Fruit fly (Drosophila melanogaster) whole organism, embryonic: ENCODE data around the gene RpL8.

Experiments
- Antp ChIP-seq: fragments of 200-800 bp; sonication (Bioruptor generic); optimal IDR thresholded peaks from 3 replicates; lab custom pipeline; 2016; ENCODE audit warnings: missing biosample characterization, missing genetic modification characterization
- Atf3 ChIP-seq: fragments of 200-800 bp; sonication (Bioruptor generic); optimal IDR thresholded peaks from 3 replicates; lab custom pipeline; 2016; ENCODE audit warnings: missing biosample characterization, missing genetic modification characterization
- B-H2 ChIP-seq: fragments of 200-800 bp; sonication (Bioruptor generic); optimal IDR thresholded peaks from 2 replicates; lab custom pipeline; 2018; ENCODE audit warnings: missing biosample characterization, mild to moderate bottlenecking, missing genetic modification characterization
- CG10959 ChIP-seq: fragments of 200-800 bp; sonication (Bioruptor generic); IDR thresholded peaks from 2 replicates; pipeline ENCODE4 v1.3.6; 2022; ENCODE audit warnings: missing biosample characterization, missing genetic modification characterization
- CG11247 ChIP-seq: fragments of 200-800 bp; sonication (Bioruptor generic); IDR thresholded peaks from 2 replicates; pipeline ENCODE4 v1.3.6; 2022; ENCODE audit warnings: missing biosample characterization, missing genetic modification characterization
- CG11695 ChIP-seq: fragments of 200-800 bp; sonication (Bioruptor generic); IDR thresholded peaks from 3 replicates; pipeline ENCODE4 v1.3.6; 2022; ENCODE audit warnings: missing biosample characterization, missing genetic modification characterization
- CG13296 ChIP-seq: fragments of 200-800 bp; sonication (Bioruptor generic); optimal IDR thresholded peaks from 3 replicates; lab custom pipeline; 2018; ENCODE audit warnings: missing biosample characterization, mild to moderate bottlenecking, missing genetic modification characterization
- CG13775 ChIP-seq: fragments of 200-800 bp; sonication (Bioruptor generic); optimal IDR thresholded peaks from 3 replicates; lab custom pipeline; 2017; ENCODE audit warnings: missing biosample characterization, mild to moderate bottlenecking, missing genetic modification characterization
- CG14050 ChIP-seq: fragments of 200-800 bp; sonication (Bioruptor generic); IDR thresholded peaks from 3 replicates; pipeline ENCODE4 v1.3.6; 2022; ENCODE audit warnings: missing biosample characterization, missing genetic modification characterization
- CG14860 ChIP-seq: fragments of 200-800 bp; sonication (Bioruptor generic); IDR thresholded peaks from 3 replicates; pipeline ENCODE4 v1.3.6; 2022; ENCODE audit warnings: missing biosample characterization, missing genetic modification characterization; ENCODE audit not compliant: partially characterized antibody
- CG17829 ChIP-seq: fragments of 200-800 bp; optimal IDR thresholded peaks from 2 replicates; lab custom pipeline; 2019; ENCODE audit warnings: missing biosample characterization, mild to moderate bottlenecking, missing genetic modification characterization, moderate library complexity
- CG18476 ChIP-seq: fragments of 200-800 bp; sonication (Bioruptor generic); optimal IDR thresholded peaks from 2 replicates; lab custom pipeline; 2016; ENCODE audit warnings: missing biosample characterization, mild to moderate bottlenecking, missing genetic modification characterization
- CG4617 ChIP-seq: fragments of 200-800 bp; sonication (Bioruptor generic); optimal IDR thresholded peaks from 3 replicates; lab custom pipeline; 2016; ENCODE audit warnings: missing biosample characterization, missing genetic modification characterization, borderline replicate concordance
- CG7372 ChIP-seq: fragments of 200-800 bp; sonication (Bioruptor generic); IDR thresholded peaks from 2 replicates; pipeline ENCODE4 v1.3.6; 2022; ENCODE audit warnings: missing biosample characterization, missing genetic modification characterization
- CG8359 ChIP-seq: fragments of 200-800 bp; sonication (Bioruptor generic); optimal IDR thresholded peaks from 2 replicates; lab custom pipeline; 2017; ENCODE audit warnings: missing biosample characterization, mild to moderate bottlenecking, missing genetic modification characterization, borderline replicate concordance
- Drgx ChIP-seq: fragments of 200-800 bp; sonication (Bioruptor generic); IDR thresholded peaks from 2 replicates; pipeline ENCODE4 v1.3.6; 2022; ENCODE audit warnings: missing biosample characterization, missing genetic modification characterization
- E2f2 ChIP-seq: fragments of 200-800 bp; sonication (Bioruptor generic); IDR thresholded peaks from 2 replicates; pipeline ENCODE4 v1.3.6; 2022; ENCODE audit warnings: missing biosample characterization, missing genetic modification characterization
- Ets65A ChIP-seq: fragments of 200-800 bp; sonication (Bioruptor generic); peaks from one replicate; lab custom pipeline; 2016; ENCODE audit warnings: missing biosample characterization, missing genetic modification characterization
- Fer3 ChIP-seq: fragments of 200-800 bp; sonication (Bioruptor generic); optimal IDR thresholded peaks from 2 replicates; lab custom pipeline; 2018; ENCODE audit warnings: missing biosample characterization, mild to moderate bottlenecking, missing genetic modification characterization, moderate library complexity
- Gsc ChIP-seq: fragments of 200-800 bp; sonication (Bioruptor generic); IDR thresholded peaks from 2 replicates; pipeline ENCODE4 v1.3.6; 2022; ENCODE audit warnings: missing biosample characterization, missing genetic modification characterization
- H15 ChIP-seq: fragments of 200-800 bp; sonication (Bioruptor generic); IDR thresholded peaks from 3 replicates; pipeline ENCODE4 v1.3.6; 2022; ENCODE audit warnings: missing biosample characterization, missing genetic modification characterization
- Mes4 ChIP-seq: fragments of 200-800 bp; sonication (Bioruptor generic); optimal IDR thresholded peaks from 2 replicates; lab custom pipeline; 2016; ENCODE audit warnings: missing biosample characterization, missing genetic modification characterization
- NFAT ChIP-seq: fragments of 200-800 bp; sonication (Bioruptor generic); IDR thresholded peaks from 2 replicates; pipeline ENCODE4 v1.3.6; 2022; ENCODE audit warnings: missing biosample characterization, missing genetic modification characterization
- Opbp ChIP-seq: fragments of 200-800 bp; sonication (Bioruptor generic); IDR thresholded peaks from 3 replicates; pipeline ENCODE4 v1.3.6; 2022; ENCODE audit warnings: missing biosample characterization, missing genetic modification characterization; ENCODE audit not compliant: partially characterized antibody
- Pdp1 ChIP-seq, 2 experiments: fragments of 200-800 bp; sonication (Bioruptor generic); optimal IDR thresholded peaks; 3 replicates each; lab custom pipeline; 2016; ENCODE audit warnings: missing biosample characterization in 2 of 2, missing genetic modification characterization in 2 of 2, mild to moderate bottlenecking in 1 of 2, moderate library complexity in 1 of 2
- Rx ChIP-seq: fragments of 200-800 bp; sonication (Bioruptor generic); IDR thresholded peaks from 2 replicates; pipeline ENCODE4 v1.3.6; 2022; ENCODE audit warnings: missing biosample characterization, missing genetic modification characterization
- Sox102F ChIP-seq: fragments of 200-800 bp; sonication (Bioruptor generic); optimal IDR thresholded peaks from 2 replicates; lab custom pipeline; 2018; ENCODE audit warnings: missing biosample characterization, mild to moderate bottlenecking, missing genetic modification characterization, moderate library complexity
- YL-1 ChIP-seq: fragments of 200-800 bp; sonication (Bioruptor generic); optimal IDR thresholded peaks from 3 replicates; lab custom pipeline; 2017; ENCODE audit warnings: missing biosample characterization, mild to moderate bottlenecking, missing genetic modification characterization
- bigmax ChIP-seq: fragments of 200-800 bp; sonication (Bioruptor generic); optimal IDR thresholded peaks from 2 replicates; lab custom pipeline; 2018; ENCODE audit warnings: missing biosample characterization, mild to moderate bottlenecking, missing genetic modification characterization
- cg ChIP-seq: fragments of 200-800 bp; sonication (Bioruptor generic); optimal IDR thresholded peaks from 3 replicates; lab custom pipeline; 2019; ENCODE audit warnings: missing biosample characterization, mild to moderate bottlenecking, missing genetic modification characterization, moderate library complexity
- croc ChIP-seq: fragments of 200-800 bp; sonication (Bioruptor generic); conservative IDR thresholded peaks from 3 replicates; pipeline ENCODE4 v1.3.6; 2022; ENCODE audit warnings: missing biosample characterization, missing genetic modification characterization
- eve ChIP-seq, 2 experiments: fragments of >200 bp; optimal IDR thresholded peaks; 2 replicates each; lab custom pipeline; 2017; ENCODE audit warnings: missing biosample characterization in 2 of 2, missing genetic modification characterization in 2 of 2
- eyg ChIP-seq: fragments of 200-800 bp; sonication (Bioruptor generic); optimal IDR thresholded peaks from 3 replicates; lab custom pipeline; 2016; ENCODE audit warnings: missing biosample characterization, missing genetic modification characterization
- gcm ChIP-seq: fragments of 200-800 bp; sonication (Bioruptor generic); optimal IDR thresholded peaks from 2 replicates; lab custom pipeline; 2019; ENCODE audit warnings: missing biosample characterization, mild to moderate bottlenecking, missing genetic modification characterization, moderate library complexity
- her ChIP-seq: fragments of 200-800 bp; sonication (Bioruptor generic); optimal IDR thresholded peaks from 2 replicates; lab custom pipeline; 2016; ENCODE audit warnings: missing biosample characterization, missing genetic modification characterization
- mam ChIP-seq: fragments of 200-800 bp; sonication (Bioruptor generic); optimal IDR thresholded peaks from 3 replicates; lab custom pipeline; 2016; ENCODE audit warnings: missing biosample characterization, missing genetic modification characterization
- mld ChIP-seq: fragments of 200-800 bp; sonication (Bioruptor generic); IDR thresholded peaks from 3 replicates; pipeline ENCODE4 v1.3.6; 2022; ENCODE audit warnings: missing biosample characterization, missing genetic modification characterization; ENCODE audit not compliant: partially characterized antibody
- nmo ChIP-seq: fragments of 200-800 bp; sonication (Bioruptor generic); optimal IDR thresholded peaks from 2 replicates; lab custom pipeline; 2018; ENCODE audit warnings: missing biosample characterization, mild to moderate bottlenecking, missing genetic modification characterization, moderate library complexity
- org-1 ChIP-seq: fragments of 200-800 bp; sonication (Bioruptor generic); optimal IDR thresholded peaks from 2 replicates; lab custom pipeline; 2017; ENCODE audit warnings: missing biosample characterization, missing genetic modification characterization
- otp ChIP-seq: fragments of 200-800 bp; sonication (Bioruptor generic); IDR thresholded peaks from 3 replicates; pipeline ENCODE4, ENCODE4 v1.3.6; 2022; ENCODE audit warnings: missing biosample characterization, missing genetic modification characterization
- p53 ChIP-seq: fragments of 200-800 bp; sonication (Bioruptor generic); optimal IDR thresholded peaks from 2 replicates; lab custom pipeline; 2016; ENCODE audit warnings: missing biosample characterization, missing genetic modification characterization
- pum ChIP-seq: fragments of 200-800 bp; sonication (Bioruptor generic); optimal IDR thresholded peaks from 2 replicates; lab custom pipeline; 2016; ENCODE audit warnings: missing biosample characterization, missing genetic modification characterization
- sd ChIP-seq: fragments of 200-800 bp; sonication (Bioruptor generic); optimal IDR thresholded peaks from 3 replicates; lab custom pipeline; 2018; ENCODE audit warnings: missing biosample characterization, mild to moderate bottlenecking, missing genetic modification characterization, moderate library complexity
- sens-2 ChIP-seq: fragments of 200-800 bp; sonication (Bioruptor generic); IDR thresholded peaks from 2 replicates; pipeline ENCODE4 v1.3.6; 2022; ENCODE audit warnings: missing biosample characterization, missing genetic modification characterization
- sug ChIP-seq: fragments of 200-800 bp; optimal IDR thresholded peaks from 2 replicates; lab custom pipeline; 2019; ENCODE audit warnings: missing biosample characterization, mild to moderate bottlenecking, missing genetic modification characterization, moderate library complexity
- ttk ChIP-seq: fragments of 200-800 bp; sonication (Bioruptor generic); IDR thresholded peaks from 2 replicates; pipeline ENCODE4 v2.1.2; 2022; ENCODE audit warnings: missing biosample characterization, missing genetic modification characterization
- zen ChIP-seq: fragments of 200-800 bp; sonication (Bioruptor generic); optimal IDR thresholded peaks from 3 replicates; lab custom pipeline; 2018; ENCODE audit warnings: missing biosample characterization, mild to moderate bottlenecking, missing genetic modification characterization, moderate library complexity
- zfh1 ChIP-seq: fragments of 200-800 bp; sonication (Bioruptor generic); IDR thresholded peaks from 3 replicates; pipeline ENCODE4 v1.3.6; 2022; ENCODE audit warnings: missing biosample characterization, missing genetic modification characterization

RpL8 gene

DNA sequence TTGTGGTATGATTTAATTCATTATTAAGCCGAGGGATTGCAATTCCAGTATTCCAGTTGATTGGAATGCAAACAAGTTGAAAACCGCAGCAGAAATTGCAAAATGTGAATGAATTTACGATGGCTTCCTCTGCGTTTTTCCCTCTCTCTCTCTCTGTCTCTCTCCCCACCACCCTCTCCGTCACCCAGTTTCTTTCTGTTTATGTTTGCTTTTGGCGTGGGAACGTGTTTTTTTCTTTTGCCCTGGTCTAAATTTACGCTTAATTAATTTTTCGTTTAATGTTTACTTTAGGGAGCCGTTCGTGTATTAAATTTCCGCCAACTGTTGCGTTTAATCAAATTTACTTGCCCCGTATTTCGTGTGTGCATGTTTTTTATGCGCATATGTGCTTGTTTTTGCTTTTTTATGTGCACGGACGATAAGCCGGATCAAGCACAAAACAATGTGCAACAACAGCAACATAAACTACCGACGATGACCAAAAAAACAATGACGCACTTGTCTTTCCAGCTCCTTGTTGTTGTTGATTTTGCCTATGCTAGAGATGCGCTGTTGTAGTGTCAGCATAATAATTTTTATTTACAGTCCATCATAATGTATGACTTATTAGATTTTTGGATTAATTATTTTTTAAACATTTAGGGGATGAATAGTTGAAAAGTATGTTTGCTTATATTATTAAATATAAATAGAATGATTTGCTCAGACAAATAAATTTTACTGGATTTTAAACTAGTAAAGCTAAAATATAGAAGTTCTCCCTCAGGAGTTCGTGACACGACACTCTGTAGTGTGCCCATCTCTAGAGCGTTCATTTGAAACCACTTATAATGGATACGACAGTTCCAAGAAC is 2.9 kb downstream of the RpL8 start (continued):
- TF ChIP-seq CG8359 (GFP tag; lab: Kevin White, UChicago) (peak; percentile 22), CG14050 (GFP tag; lab: Robert Waterston, UW) (peak; percentile 55), nmo (GFP tag; lab: Kevin White, UChicago) (peak; percentile 84), Antp (no peak), mld (GFP tag; lab: Robert Waterston, UW) (peak; percentile 20; the same call in 1 of the 3 replicates), Drgx (GFP tag; lab: Robert Waterston, UW) (no peak), CG7372 (GFP tag; lab: Robert Waterston, UW) (no peak), Pdp1 (GFP tag; optimal IDR thresholded peaks at IDR 0.05; lab: Kevin White, UChicago) (peak in 1 of 2 experiments; percentile 17), B-H2 (GFP tag; lab: Kevin White, UChicago) (peak; percentile 69), CG10959 (GFP tag; lab: Robert Waterston, UW) (peak; percentile 40; the same call in 1 of the 2 replicates), H15 (GFP tag; lab: Robert Waterston, UW) (no peak), Ets65A (peak; percentile 86), Fer3 (tag; lab: Kevin White, UChicago) (peak; percentile 80), Mes4 (GFP tag; lab: Kevin White, UChicago) (no peak), YL-1 (no peak), pum (GFP tag; lab: Kevin White, UChicago) (no peak), Rx (GFP tag; lab: Robert Waterston, UW) (no peak), CG13296 (peak; percentile 72), zen (peak; percentile 75), otp (0 out of 3 replicates have a peak, but pooled peaks have one; percentile 22), eyg (GFP tag; lab: Kevin White, UChicago) (no peak), zfh1 (no peak; the same call in 2 of the 3 replicates), sug (peak; percentile 73), Opbp (GFP tag; lab: Robert Waterston, UW) (no peak), CG11247 (GFP tag; lab: Robert Waterston, UW) (peak; percentile 18; the same call in 1 of the 2 replicates), sd (peak; percentile 1), croc (GFP tag; lab: Robert Waterston, UW) (peak; percentile 51), CG14860 (peak; percentile 45; the same call in 1 of the 3 replicates), bigmax (GFP tag; lab: Kevin White, UChicago) (no peak), org-1 (GFP tag; lab: Kevin White, UChicago) (peak; percentile 66), mam (peak; percentile 8), sens-2 (GFP tag; lab: Robert Waterston, UW) (no peak), eve (GFP tag; optimal IDR thresholded peaks at IDR 0.05; lab: Kevin White, UChicago) (no peak), cg (GFP tag; lab: Kevin White, UChicago) (peak; percentile 43), E2f2 (GFP tag; lab: Robert Waterston, UW) (peak; percentile 53; the same call in 1 of the 2 replicates), CG11695 (GFP tag; lab: Robert Waterston, UW) (peak; percentile 76; the same call in 2 of the 3 replicates), gcm (GFP tag; lab: Kevin White, UChicago) (peak; percentile 71), Sox102F (peak; percentile 80), ttk (GFP tag; lab: Robert Waterston, UW) (peak; percentile 38; the same call in 1 of the 2 replicates), CG17829 (tag; lab: Kevin White, UChicago) (no peak), CG18476 (GFP tag; lab: Kevin White, UChicago) (peak; percentile 59), Atf3 (GFP tag; lab: Kevin White, UChicago) (no peak), CG13775 (peak; percentile 76), p53 (GFP tag; lab: Kevin White, UChicago) (no peak), NFAT (GFP tag; lab: Robert Waterston, UW) (no peak), CG4617 (GFP tag; lab: Kevin White, UChicago) (peak; percentile 14), Gsc (GFP tag; lab: Robert Waterston, UW) (no peak), her (GFP tag; lab: Kevin White, UChicago) (no peak)
